Worm (Caenorhabditis elegans): Measurements from ENCODE around the gene pqn-89.

DNA sequence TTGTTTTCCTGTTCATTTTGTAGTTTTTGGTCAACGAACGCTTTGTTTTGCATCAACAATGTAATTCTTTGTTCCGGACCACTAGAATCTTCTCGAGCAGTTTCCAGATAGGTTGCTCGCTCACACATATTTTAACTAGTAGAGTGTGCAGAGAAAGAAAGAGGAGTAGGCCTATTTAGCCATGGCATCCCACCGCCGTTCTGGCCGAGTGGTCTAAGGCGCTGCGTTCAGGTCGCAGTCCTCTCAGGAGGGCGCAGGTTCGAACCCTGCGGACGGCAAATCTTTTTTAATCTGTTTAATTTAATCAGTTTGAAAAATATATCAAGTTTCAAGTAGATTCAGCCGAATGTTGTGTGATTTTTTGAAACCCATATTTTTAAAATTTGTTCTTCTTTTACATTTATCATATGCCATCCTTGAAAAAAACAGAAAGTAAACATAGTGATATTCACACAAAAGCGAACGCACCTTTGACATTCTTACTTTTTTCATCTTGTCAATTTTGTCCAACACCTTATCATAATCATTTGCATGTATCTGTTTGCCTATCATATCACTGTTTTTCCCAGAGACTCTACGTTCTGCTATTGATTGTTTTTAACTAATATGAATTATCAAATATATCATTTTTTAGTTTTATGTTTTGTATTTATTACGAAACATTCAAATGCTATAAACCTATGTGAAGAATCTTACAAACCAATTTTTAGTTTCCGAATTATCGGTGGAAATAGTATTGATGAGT lies 50.3 kb downstream of the pqn-89 start, which contains the start of gene try-3:
- TF ChIP-seq ztf-23 (GFP tag; IDR thresholded peaks at IDR 0.05), result peak; percentile 84
- 0 out of 2 replicates have a peak, but pooled peaks have one; percentile 46 for TF ChIP-seq ztf-29 (GFP tag; IDR thresholded peaks at IDR 0.05)
